Worm (Caenorhabditis elegans) whole organism, young adult: ENCODE data around the gene D1022.3.

Experiments
- K12H6.12 ChIP-seq: fragments of 200-800 bp; sonication (Bioruptor generic); optimal IDR thresholded peaks from 2 replicates; lab custom pipeline; 2018; ENCODE audit warnings: mild to moderate bottlenecking, missing genetic modification characterization, missing compliant biosample characterization
- ama-1 ChIP-seq, 3 experiments: fragments of 150-350 bp in 1 of 3; sonication (generic microtip) in 2 of 3; optimal IDR thresholded peaks; 2 replicates each; lab custom pipeline; 2014 to 2018; ENCODE audit warnings: missing biosample characterization in 2 of 3, missing genetic modification characterization in 2 of 3, missing genetic modification reagents in 2 of 3
- attf-3 ChIP-seq: fragments of 200-800 bp; sonication (Bioruptor generic); conservative IDR thresholded peaks from 2 replicates; pipeline ENCODE4 v1.3.6; 2022; ENCODE audit warnings: missing genetic modification reagents, missing genetic modification characterization, missing compliant biosample characterization
- dox-1 ChIP-seq: fragments of 200-800 bp; sonication (Bioruptor generic); IDR thresholded peaks from 2 replicates; pipeline ENCODE4 v1.3.6; 2022; ENCODE audit warnings: missing genetic modification reagents, missing genetic modification characterization, missing compliant biosample characterization
- egrh-3 ChIP-seq: fragments of 200-800 bp; sonication (Bioruptor generic); IDR thresholded peaks from 2 replicates; pipeline ENCODE4 v1.3.6; 2022; ENCODE audit warnings: missing genetic modification reagents, missing genetic modification characterization, missing compliant biosample characterization
- fkh-3 ChIP-seq: sonication (generic microtip); optimal IDR thresholded peaks from 2 replicates; lab custom pipeline; 2016; ENCODE audit warnings: mild to moderate bottlenecking, missing genetic modification characterization, missing compliant biosample characterization
- hlh-26 ChIP-seq: fragments of 200-800 bp; sonication (Bioruptor generic); conservative IDR thresholded peaks from 2 replicates; pipeline ENCODE4 v1.3.6; 2022; ENCODE audit warnings: missing genetic modification reagents, missing genetic modification characterization, missing compliant biosample characterization
- lin-54 ChIP-seq: fragments of 200-800 bp; sonication (Bioruptor generic); optimal IDR thresholded peaks from 2 replicates; lab custom pipeline; 2018; ENCODE audit warnings: mild to moderate bottlenecking, missing genetic modification characterization, missing compliant biosample characterization
- lir-1 ChIP-seq: fragments of 200-800 bp; sonication (Bioruptor generic); conservative IDR thresholded peaks from 2 replicates; pipeline ENCODE4 v1.3.6; 2022; ENCODE audit warnings: missing genetic modification reagents, missing genetic modification characterization, missing compliant biosample characterization
- madf-6 ChIP-seq: fragments of 200-800 bp; sonication (Bioruptor generic); IDR thresholded peaks from 2 replicates; pipeline ENCODE4 v1.3.6; 2022; ENCODE audit warnings: missing genetic modification reagents, missing genetic modification characterization, missing compliant biosample characterization
- snpc-4 ChIP-seq, 5 experiments: fragments of 150-350 bp in 1 of 5; sonication (generic microtip) in 4 of 5; optimal IDR thresholded peaks; 2 replicates each; lab custom pipeline; 2014 to 2018; ENCODE audit warnings: missing genetic modification characterization in 5 of 5, missing biosample characterization in 3 of 5, antibody characterized with exemption in 2 of 5, mild to moderate bottlenecking in 2 of 5, missing compliant biosample characterization in 2 of 5, missing genotype in 2 of 5, moderate library complexity in 2 of 5, missing genetic modification reagents in 1 of 5
- tbp1 ChIP-seq: fragments of 200-800 bp; sonication (Bioruptor generic); optimal IDR thresholded peaks from 2 replicates; lab custom pipeline; 2018; ENCODE audit warnings: mild to moderate bottlenecking, missing genetic modification characterization, missing compliant biosample characterization
- unc-130 ChIP-seq: sonication (generic microtip); optimal IDR thresholded peaks from 2 replicates; lab custom pipeline; 2016; ENCODE audit warnings: missing genetic modification reagents, missing genetic modification characterization, missing compliant biosample characterization

DNA sequence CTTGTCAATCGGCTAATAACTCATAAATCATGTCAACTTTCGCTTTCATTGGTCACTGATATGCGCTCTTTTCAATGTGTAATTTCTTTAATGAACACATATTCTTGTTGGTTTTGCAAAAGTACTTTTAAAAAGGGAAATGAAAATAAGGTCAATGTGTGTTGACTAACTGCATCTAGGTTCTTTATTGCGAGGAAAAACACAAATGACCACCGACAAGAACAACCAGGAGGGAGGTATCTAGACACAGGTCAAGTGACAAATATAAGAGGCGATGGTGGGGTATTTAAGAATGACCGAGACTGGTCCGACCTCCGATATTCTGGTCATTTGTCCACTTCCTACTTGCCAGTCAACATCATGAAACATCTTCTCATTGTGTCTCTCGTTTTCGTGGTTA is 40.0 kb upstream of the D1022.3 start, which contains the start of gene spi-1:
- no peak for TF ChIP-seq lir-1 (GFP tag; lab: Robert Waterston, UW)
- no peak for TF ChIP-seq fkh-3 (tag; lab: Kevin White, UChicago)
- no peak for TF ChIP-seq tbp1 (GFP tag; lab: Kevin White, UChicago)
- no peak for TF ChIP-seq dox-1 (GFP tag; lab: Robert Waterston, UW)
- TF ChIP-seq unc-130, result no peak
- no peak for TF ChIP-seq snpc-4 (GFP tag; optimal IDR thresholded peaks at IDR 0.05; lab: Kevin White, UChicago)
- TF ChIP-seq snpc-4 (tag; optimal IDR thresholded peaks at IDR 0.05; lab: Kevin White, UChicago), result no peak
- no peak for TF ChIP-seq egrh-3 (GFP tag; lab: Robert Waterston, UW)
- no peak for TF ChIP-seq attf-3 (GFP tag; lab: Robert Waterston, UW)
- TF ChIP-seq ama-1 (optimal IDR thresholded peaks at IDR 0.05; lab: Kevin White, UChicago), result no peak
- TF ChIP-seq ama-1 (GFP tag; optimal IDR thresholded peaks at IDR 0.05; lab: Kevin White, UChicago), result no peak
- no peak for TF ChIP-seq K12H6.12 (tag; lab: Kevin White, UChicago)
- TF ChIP-seq hlh-26 (GFP tag; lab: Robert Waterston, UW), result no peak
- no peak for TF ChIP-seq madf-6
- TF ChIP-seq lin-54 (GFP tag; lab: Kevin White, UChicago), result no peak
